Fruit fly (Drosophila melanogaster) Kc167 (cell line): ENCODE measurements around the gene Taf8.

Experiments used
- Myc ChIP-seq: fragments of >200 bp; optimal IDR thresholded peaks from 2 replicates; lab custom pipeline; 2017; ENCODE audit warnings: missing external identifiers
- Sin3A ChIP-seq: fragments of >200 bp; optimal IDR thresholded peaks from 2 replicates; lab custom pipeline; 2018; ENCODE audit warnings: missing external identifiers
- h ChIP-seq: fragments of >200 bp; optimal IDR thresholded peaks from 3 replicates; lab custom pipeline; 2018; ENCODE audit warnings: missing external identifiers
- insv ChIP-seq: fragments of >200 bp; optimal IDR thresholded peaks from 3 replicates; lab custom pipeline; 2018; ENCODE audit warnings: missing external identifiers
- psq ChIP-seq: fragments of >200 bp; optimal IDR thresholded peaks from 2 replicates; lab custom pipeline; 2017; ENCODE audit warnings: missing external identifiers
- ttk ChIP-seq: sonication (Bioruptor generic); optimal IDR thresholded peaks from 2 replicates; lab custom pipeline; 2017; ENCODE audit warnings: missing external identifiers

Taf8 gene

DNA sequence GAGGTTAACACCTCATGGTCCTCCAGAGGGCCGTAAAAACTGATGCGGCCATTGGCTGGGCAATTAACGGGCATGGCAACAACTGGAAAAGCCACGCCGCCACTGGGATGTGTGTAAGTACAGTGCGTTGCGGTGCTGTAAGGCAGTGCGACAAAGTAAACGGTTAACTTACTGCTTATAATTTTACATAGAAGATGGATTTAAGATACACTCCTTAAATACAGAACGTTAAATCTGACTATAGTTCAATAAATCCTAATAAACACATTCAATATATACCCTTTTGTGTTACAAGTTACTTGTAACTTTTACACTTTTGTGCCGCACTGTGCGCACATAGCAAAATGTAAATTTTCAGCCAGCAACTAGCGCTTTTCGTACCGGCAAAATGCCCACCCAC lies 51.2 kb downstream of the Taf8 start:
- TF ChIP-seq Myc (lab: Kevin White, UChicago): no peak
- no peak for TF ChIP-seq h
- no peak for TF ChIP-seq insv (lab: Kevin White, UChicago)
- TF ChIP-seq Sin3A (lab: Kevin White, UChicago): no peak
- no peak for TF ChIP-seq psq (lab: Kevin White, UChicago)
- no peak for TF ChIP-seq ttk
